Fruit fly (Drosophila melanogaster) whole organism, wandering third instar larva: ENCODE data around the gene CG43993.

ENCODE experiments used
- CG32264 ChIP-seq: fragments of 200-800 bp; sonication (Bioruptor generic); optimal IDR thresholded peaks from 2 replicates; lab custom pipeline; 2016; ENCODE audit warnings: missing biosample characterization, missing genetic modification characterization
- CG9705 ChIP-seq: fragments of 200-800 bp; sonication (Bioruptor generic); optimal IDR thresholded peaks from 2 replicates; lab custom pipeline; 2018; ENCODE audit warnings: missing biosample characterization, mild to moderate bottlenecking, missing genetic modification characterization
- CrebA ChIP-seq: fragments of 200-800 bp; sonication (Bioruptor generic); optimal IDR thresholded peaks from 2 replicates; lab custom pipeline; 2016; ENCODE audit warnings: missing biosample characterization, mild to moderate bottlenecking, missing genetic modification characterization, borderline replicate concordance
- Dfd ChIP-seq: fragments of >200 bp; optimal IDR thresholded peaks from 2 replicates; lab custom pipeline; 2017; ENCODE audit warnings: missing biosample characterization, missing genetic modification characterization
- Dif ChIP-seq: fragments of 200-275, 200-300 bp; sonication (Bioruptor generic); optimal IDR thresholded peaks from 2 replicates; lab custom pipeline; 2018; ENCODE audit warnings: missing biosample characterization, missing genetic modification characterization; ENCODE audit not compliant: partially characterized antibody
- GATAd ChIP-seq: sonication (Bioruptor generic); optimal IDR thresholded peaks from 2 replicates; lab custom pipeline; 2016; ENCODE audit warnings: missing biosample characterization, missing genetic modification characterization
- HLH106 ChIP-seq: fragments of 200-800 bp; optimal IDR thresholded peaks from 3 replicates; lab custom pipeline; 2019; ENCODE audit warnings: missing biosample characterization, mild to moderate bottlenecking, missing genetic modification characterization, moderate library complexity
- Hnf4 ChIP-seq: fragments of 200-800 bp; sonication (Bioruptor generic); optimal IDR thresholded peaks from 2 replicates; lab custom pipeline; 2016; ENCODE audit warnings: missing biosample characterization, mild to moderate bottlenecking, missing genetic modification characterization
- Hr78 ChIP-seq: fragments of >200 bp; optimal IDR thresholded peaks from 2 replicates; lab custom pipeline; 2017; ENCODE audit warnings: missing biosample characterization, missing genetic modification characterization
- Hr83 ChIP-seq: fragments of 200-300 bp; sonication (Bioruptor generic); optimal IDR thresholded peaks from 2 replicates; lab custom pipeline; 2016; ENCODE audit warnings: missing biosample characterization, mild to moderate bottlenecking, missing genetic modification characterization, moderate library complexity; ENCODE audit not compliant: poor library complexity, severe bottlenecking
- Mio ChIP-seq: sonication (Bioruptor generic); optimal IDR thresholded peaks from 2 replicates; lab custom pipeline; 2016; ENCODE audit warnings: missing biosample characterization, missing genetic modification characterization
- Myc ChIP-seq: fragments of >200 bp; optimal IDR thresholded peaks from 2 replicates; lab custom pipeline; 2017
- N ChIP-seq: fragments of >200 bp; optimal IDR thresholded peaks from 2 replicates; lab custom pipeline; 2018; ENCODE audit warnings: missing biosample characterization, missing external identifiers, missing genetic modification characterization
- Rel ChIP-seq, 2 experiments: fragments of 200-800 bp; sonication (Bioruptor generic) in 1 of 2; optimal IDR thresholded peaks; 2 replicates in 1 of 2; 3 replicates in 1 of 2; lab custom pipeline; 2016 to 2019; ENCODE audit warnings: mild to moderate bottlenecking in 2 of 2, missing biosample characterization in 2 of 2, missing genetic modification characterization in 2 of 2, moderate library complexity in 1 of 2
- Sp1 ChIP-seq: fragments of 200-800 bp; sonication (Bioruptor generic); optimal IDR thresholded peaks from 3 replicates; lab custom pipeline; 2019; ENCODE audit warnings: missing biosample characterization, mild to moderate bottlenecking, missing genetic modification characterization, moderate library complexity
- Vsx2 ChIP-seq: fragments of 200-300, 225-300 bp; sonication (Bioruptor generic); optimal IDR thresholded peaks from 2 replicates; lab custom pipeline; 2018; ENCODE audit warnings: missing biosample characterization, missing genetic modification characterization; ENCODE audit not compliant: partially characterized antibody
- brk ChIP-seq: fragments of 200-800 bp; sonication (Bioruptor generic); optimal IDR thresholded peaks from 2 replicates; lab custom pipeline; 2016; ENCODE audit warnings: missing biosample characterization, mild to moderate bottlenecking, missing genetic modification characterization
- dsf ChIP-seq: sonication (Bioruptor generic); optimal IDR thresholded peaks from 2 replicates; lab custom pipeline; 2016; ENCODE audit warnings: missing biosample characterization, missing genetic modification characterization, borderline replicate concordance
- ey ChIP-seq: fragments of 200-800 bp; sonication (Bioruptor generic); optimal IDR thresholded peaks from 2 replicates; lab custom pipeline; 2016; ENCODE audit warnings: missing biosample characterization, missing genetic modification characterization
- foxo ChIP-seq, 2 experiments: fragments of 200-800 bp; sonication (Bioruptor generic); optimal IDR thresholded peaks; 2 replicates in 1 of 2; 3 replicates in 1 of 2; lab custom pipeline; 2016 to 2017; ENCODE audit warnings: missing biosample characterization in 2 of 2, missing genetic modification characterization in 2 of 2
- fru ChIP-seq: fragments of 200-800 bp; sonication (Bioruptor generic); optimal IDR thresholded peaks from 3 replicates; lab custom pipeline; 2016; ENCODE audit warnings: missing biosample characterization, mild to moderate bottlenecking, missing genetic modification characterization
- h ChIP-seq: fragments of 200-800 bp; sonication (Bioruptor generic); optimal IDR thresholded peaks from 3 replicates; lab custom pipeline; 2016; ENCODE audit warnings: missing biosample characterization, mild to moderate bottlenecking, missing genetic modification characterization
- jim ChIP-seq: fragments of 175-275, 200-325 bp; sonication (Bioruptor generic); optimal IDR thresholded peaks from 2 replicates; lab custom pipeline; 2016; ENCODE audit warnings: missing biosample characterization, mild to moderate bottlenecking, missing genetic modification characterization
- rgr ChIP-seq: fragments of 200-800 bp; sonication (Bioruptor generic); optimal IDR thresholded peaks from 3 replicates; lab custom pipeline; 2016; ENCODE audit warnings: missing biosample characterization, mild to moderate bottlenecking, missing genetic modification characterization
- sage ChIP-seq: fragments of 200-800 bp; sonication (Bioruptor generic); optimal IDR thresholded peaks from 2 replicates; lab custom pipeline; 2016; ENCODE audit warnings: missing biosample characterization, mild to moderate bottlenecking, missing genetic modification characterization
- sv ChIP-seq: fragments of 200-800 bp; sonication (Bioruptor generic); optimal IDR thresholded peaks from 3 replicates; lab custom pipeline; 2016; ENCODE audit warnings: missing biosample characterization, missing genetic modification characterization
- tai ChIP-seq: sonication (Bioruptor generic); optimal IDR thresholded peaks from 2 replicates; lab custom pipeline; 2016; ENCODE audit warnings: missing biosample characterization, missing genetic modification characterization
- usp ChIP-seq: fragments of >200 bp; optimal IDR thresholded peaks from 2 replicates; lab custom pipeline; 2017; ENCODE audit warnings: missing biosample characterization, missing genetic modification characterization
- woc ChIP-seq: sonication (Bioruptor generic); optimal IDR thresholded peaks from 2 replicates; lab custom pipeline; 2016; ENCODE audit warnings: missing biosample characterization, mild to moderate bottlenecking, missing genetic modification characterization

The CG43993 gene

dm6 chr3L:12057585-12057984 lies 25.2 kb downstream of the CG43993 start:
- TF ChIP-seq brk = no peak
- TF ChIP-seq Sp1 (GFP tag; lab: Kevin White, UChicago) = no peak
- TF ChIP-seq jim (GFP tag; lab: Kevin White, UChicago) = no peak
- no peak for TF ChIP-seq sv (GFP tag; lab: Kevin White, UChicago)
- no peak for TF ChIP-seq GATAd (GFP tag; lab: Kevin White, UChicago)
- TF ChIP-seq Hr83 (GFP tag; lab: Kevin White, UChicago) = no peak
- no peak for TF ChIP-seq rgr (GFP tag; lab: Kevin White, UChicago)
- TF ChIP-seq usp (GFP tag; lab: Kevin White, UChicago) = no peak
- TF ChIP-seq ey (GFP tag; lab: Kevin White, UChicago) = no peak
- no peak for TF ChIP-seq fru (GFP tag; lab: Kevin White, UChicago)
- TF ChIP-seq Hnf4 (GFP tag; lab: Kevin White, UChicago) = no peak
- no peak for TF ChIP-seq Dif
- no peak for TF ChIP-seq CG9705 (GFP tag; lab: Kevin White, UChicago)
- TF ChIP-seq N = no peak
- no peak for TF ChIP-seq Vsx2
- TF ChIP-seq HLH106 (tag; lab: Kevin White, UChicago) = no peak

dm6 chr3L:12058293-12058842 lies 26.0 kb downstream of the CG43993 start:
- TF ChIP-seq Dfd (GFP tag; lab: Kevin White, UChicago) (no peak), Vsx2 (no peak), Sp1 (GFP tag; lab: Kevin White, UChicago) (no peak), fru (GFP tag; lab: Kevin White, UChicago) (peak; percentile 22), usp (GFP tag; lab: Kevin White, UChicago) (no peak), sage (GFP tag; lab: Kevin White, UChicago) (no peak), Myc (lab: Kevin White, UChicago) (no peak), foxo (GFP tag; optimal IDR thresholded peaks at IDR 0.05; lab: Kevin White, UChicago) (peak in 1 of 2 experiments; percentile 45), Mio (GFP tag; lab: Kevin White, UChicago) (no peak), woc (GFP tag; lab: Kevin White, UChicago) (peak; percentile 8), h (GFP tag; lab: Kevin White, UChicago) (peak; percentile 49)
- TF ChIP-seq, all 38 proteins: peak for 4

- TF ChIP-seq h (GFP tag; lab: Kevin White, UChicago) (no peak), GATAd (GFP tag; lab: Kevin White, UChicago) (no peak), ey (GFP tag; lab: Kevin White, UChicago) (no peak), tai (GFP tag; lab: Kevin White, UChicago) (no peak), usp (GFP tag; lab: Kevin White, UChicago) (no peak), Myc (lab: Kevin White, UChicago) (no peak)
Observed at dm6 chr3L:12060101-12060500, 27.7 kb downstream of the CG43993 start.

- TF ChIP-seq CG32264 (GFP tag; lab: Kevin White, UChicago) = no peak
- TF ChIP-seq Dfd (GFP tag; lab: Kevin White, UChicago) = no peak
- no peak for TF ChIP-seq CrebA (GFP tag; lab: Kevin White, UChicago)
- no peak for TF ChIP-seq Sp1 (GFP tag; lab: Kevin White, UChicago)
- no peak for TF ChIP-seq h (GFP tag; lab: Kevin White, UChicago)
- TF ChIP-seq rgr (GFP tag; lab: Kevin White, UChicago) = no peak
- no peak for TF ChIP-seq Hr78 (GFP tag; lab: Kevin White, UChicago)
Observed at dm6 chr3L:12062219-12062618, 29.9 kb downstream of the CG43993 start.

- TF ChIP-seq rgr (GFP tag; lab: Kevin White, UChicago) (no peak), brk (no peak), Rel (GFP tag; optimal IDR thresholded peaks at IDR 0.05; lab: Kevin White, UChicago) (no peak), Rel (tag; optimal IDR thresholded peaks at IDR 0.05; lab: Kevin White, UChicago) (no peak), foxo (GFP tag; optimal IDR thresholded peaks at IDR 0.05; lab: Kevin White, UChicago) (no peak), dsf (GFP tag; lab: Kevin White, UChicago) (no peak)
Observed at dm6 chr3L:12062788-12063218, 30.4 kb downstream of the CG43993 start.
